Worm (Caenorhabditis elegans) whole organism, L3 larva: ENCODE results near the gene nspb-9.
A peak's percentile ranks its signal among the peaks of the same experiment; 100 is the strongest.

ENCODE experiments used
- ZK546.5 ChIP-seq: sonication (generic microtip); optimal IDR thresholded peaks from 2 replicates; lab custom pipeline; 2017; ENCODE audit warnings: missing biosample characterization, missing genetic modification characterization
- ama-1 ChIP-seq: fragments of 150-350 bp; optimal IDR thresholded peaks from 2 replicates; lab custom pipeline; 2018
- ceh-16 ChIP-seq: sonication (generic microtip); optimal IDR thresholded peaks from 2 replicates; lab custom pipeline; 2017; ENCODE audit warnings: missing biosample characterization, missing genetic modification characterization
- ceh-82 ChIP-seq: fragments of 150-350 bp; optimal IDR thresholded peaks from 2 replicates; lab custom pipeline; 2014; ENCODE audit warnings: missing biosample characterization, missing genetic modification characterization
- ceh-9 ChIP-seq: sonication (generic microtip); optimal IDR thresholded peaks from 2 replicates; lab custom pipeline; 2018; ENCODE audit warnings: missing biosample characterization, missing genetic modification characterization
- daf-12 ChIP-seq: fragments of 150-350 bp; optimal IDR thresholded peaks from 2 replicates; lab custom pipeline; 2014; ENCODE audit warnings: missing biosample characterization, missing genetic modification reagents, missing genetic modification characterization
- egl-27 ChIP-seq: sonication (generic microtip); optimal IDR thresholded peaks from 4 replicates; lab custom pipeline; 2017; ENCODE audit warnings: missing biosample characterization, missing genetic modification reagents, missing genetic modification characterization
- egl-5 ChIP-seq: fragments of 150-350 bp; optimal IDR thresholded peaks from 2 replicates; lab custom pipeline; 2017; ENCODE audit warnings: missing biosample characterization, missing genetic modification reagents, missing genetic modification characterization, inconsistent platforms
- elt-1 ChIP-seq: fragments of 150-350 bp; optimal IDR thresholded peaks from 2 replicates; lab custom pipeline; 2014; ENCODE audit warnings: missing biosample characterization, missing genetic modification characterization
- elt-2 ChIP-seq: sonication (generic microtip); optimal IDR thresholded peaks from 2 replicates; lab custom pipeline; 2016; ENCODE audit warnings: missing genetic modification reagents, mild to moderate bottlenecking, missing genetic modification characterization, missing compliant biosample characterization
- elt-3 ChIP-seq, 3 experiments: fragments of 150-350 bp in 1 of 3; sonication (generic microtip) in 2 of 3; optimal IDR thresholded peaks; 2 replicates in 2 of 3; 4 replicates in 1 of 3; lab custom pipeline; 2014 to 2017; ENCODE audit warnings: missing biosample characterization in 3 of 3, missing genetic modification characterization in 3 of 3
- eor-1 ChIP-seq, 2 experiments: fragments of 150-350 bp; optimal IDR thresholded peaks; 2 replicates each; lab custom pipeline; 2014 to 2018; ENCODE audit warnings: missing biosample characterization in 2 of 2, missing genetic modification characterization in 2 of 2
- fkh-10 ChIP-seq: sonication (generic microtip); optimal IDR thresholded peaks from 2 replicates; lab custom pipeline; 2017; ENCODE audit warnings: missing biosample characterization, missing genetic modification reagents, missing genetic modification characterization
- fkh-2 ChIP-seq: fragments of 150-350 bp; optimal IDR thresholded peaks from 2 replicates; lab custom pipeline; 2014; ENCODE audit warnings: missing biosample characterization, missing genetic modification reagents, missing genetic modification characterization
- hmg-11 ChIP-seq: sonication (generic microtip); optimal IDR thresholded peaks from 2 replicates; lab custom pipeline; 2016; ENCODE audit warnings: missing genetic modification characterization, missing compliant biosample characterization
- lin-15B ChIP-seq: fragments of 150-350 bp; optimal IDR thresholded peaks from 2 replicates; lab custom pipeline; 2014; ENCODE audit warnings: missing biosample characterization, missing genetic modification characterization
- lin-39 ChIP-seq: fragments of 150-350 bp; optimal IDR thresholded peaks from 2 replicates; lab custom pipeline; 2018; ENCODE audit warnings: missing biosample characterization, missing genetic modification reagents, missing genetic modification characterization
- lsy-12 ChIP-seq: sonication (generic microtip); optimal IDR thresholded peaks from 2 replicates; lab custom pipeline; 2016; ENCODE audit warnings: mild to moderate bottlenecking, missing genetic modification characterization, missing compliant biosample characterization
- mml-1 ChIP-seq: fragments of 150-350 bp; sonication (generic microtip); optimal IDR thresholded peaks from 3 replicates; lab custom pipeline; 2014; ENCODE audit warnings: missing biosample characterization, missing genetic modification characterization
- nfya-1 ChIP-seq: sonication (generic microtip); optimal IDR thresholded peaks from 2 replicates; lab custom pipeline; 2017; ENCODE audit warnings: missing genetic modification characterization, mild to moderate bottlenecking, missing compliant biosample characterization, antibody characterized with exemption, moderate library complexity; ENCODE audit not compliant: insufficient read depth
- nhr-11 ChIP-seq: fragments of 150-350 bp; optimal IDR thresholded peaks from 2 replicates; lab custom pipeline; 2014; ENCODE audit warnings: missing biosample characterization, missing genetic modification characterization
- nhr-12 ChIP-seq: fragments of 150-350 bp; optimal IDR thresholded peaks from 2 replicates; lab custom pipeline; 2014; ENCODE audit warnings: missing biosample characterization, missing genetic modification characterization
- nhr-23 ChIP-seq: fragments of 150-350 bp; optimal IDR thresholded peaks from 2 replicates; lab custom pipeline; 2014; ENCODE audit warnings: missing biosample characterization, missing genetic modification reagents, missing genetic modification characterization
- nhr-237 ChIP-seq: fragments of 150-350 bp; optimal IDR thresholded peaks from 2 replicates; lab custom pipeline; 2014; ENCODE audit warnings: missing biosample characterization, missing genetic modification characterization
- nhr-25 ChIP-seq: sonication (generic microtip); optimal IDR thresholded peaks from 2 replicates; lab custom pipeline; 2017; ENCODE audit warnings: missing biosample characterization, missing genetic modification characterization
- nhr-28 ChIP-seq: fragments of 150-350 bp; optimal IDR thresholded peaks from 2 replicates; lab custom pipeline; 2014; ENCODE audit warnings: missing biosample characterization, missing genetic modification characterization
- nhr-43 ChIP-seq: sonication (generic microtip); optimal IDR thresholded peaks from 2 replicates; lab custom pipeline; 2016; ENCODE audit warnings: mild to moderate bottlenecking, missing genetic modification characterization, missing compliant biosample characterization; ENCODE audit not compliant: poor library complexity, severe bottlenecking
- nhr-67 ChIP-seq: fragments of 150-350 bp; optimal IDR thresholded peaks from 2 replicates; lab custom pipeline; 2014; ENCODE audit warnings: missing biosample characterization, missing genetic modification characterization
- nhr-76 ChIP-seq: fragments of 150-350 bp; sonication (generic microtip); optimal IDR thresholded peaks from 5 replicates; lab custom pipeline; 2014; ENCODE audit warnings: missing biosample characterization, missing genetic modification characterization
- nhr-77 ChIP-seq: fragments of 150-350 bp; optimal IDR thresholded peaks from 2 replicates; lab custom pipeline; 2014; ENCODE audit warnings: missing biosample characterization, missing genetic modification characterization
- pha-4 ChIP-seq: fragments of 150-350 bp; optimal IDR thresholded peaks from 2 replicates; lab custom pipeline; 2014; ENCODE audit warnings: missing biosample characterization, missing genetic modification reagents, missing genetic modification characterization
- pqm-1 ChIP-seq: fragments of 150-350 bp; optimal IDR thresholded peaks from 2 replicates; lab custom pipeline; 2017; ENCODE audit warnings: missing biosample characterization, missing genetic modification characterization, inconsistent platforms
- sea-2 ChIP-seq: fragments of 150-350 bp; sonication (generic microtip); optimal IDR thresholded peaks from 4 replicates; lab custom pipeline; 2014; ENCODE audit warnings: missing biosample characterization, missing genetic modification reagents, missing genetic modification characterization
- skn-1 ChIP-seq: fragments of 150-350 bp; optimal IDR thresholded peaks from 2 replicates; lab custom pipeline; 2014; ENCODE audit warnings: missing biosample characterization, missing genetic modification characterization
- snpc-4 ChIP-seq: fragments of 150-350 bp; optimal IDR thresholded peaks from 2 replicates; lab custom pipeline; 2014; ENCODE audit warnings: missing biosample characterization, missing genetic modification characterization
- unc-39 ChIP-seq: sonication (generic microtip); optimal IDR thresholded peaks from 4 replicates; lab custom pipeline; 2017; ENCODE audit warnings: missing biosample characterization, missing genetic modification characterization
- unc-62 ChIP-seq: fragments of 150-350 bp; sonication (generic microtip); optimal IDR thresholded peaks from 4 replicates; lab custom pipeline; 2014; ENCODE audit warnings: missing biosample characterization, missing genetic modification reagents, missing genetic modification characterization
- zag-1 ChIP-seq: fragments of 150-350 bp; optimal IDR thresholded peaks from 2 replicates; lab custom pipeline; 2014; ENCODE audit warnings: missing biosample characterization, missing genetic modification characterization
- ztf-11 ChIP-seq: fragments of 150-350 bp; optimal IDR thresholded peaks from 2 replicates; lab custom pipeline; 2014; ENCODE audit warnings: missing biosample characterization, missing genetic modification characterization
- ztf-4 ChIP-seq: fragments of 150-350 bp; optimal IDR thresholded peaks from 2 replicates; lab custom pipeline; 2014; ENCODE audit warnings: missing biosample characterization, missing genetic modification characterization

nspb-9 gene

DNA sequence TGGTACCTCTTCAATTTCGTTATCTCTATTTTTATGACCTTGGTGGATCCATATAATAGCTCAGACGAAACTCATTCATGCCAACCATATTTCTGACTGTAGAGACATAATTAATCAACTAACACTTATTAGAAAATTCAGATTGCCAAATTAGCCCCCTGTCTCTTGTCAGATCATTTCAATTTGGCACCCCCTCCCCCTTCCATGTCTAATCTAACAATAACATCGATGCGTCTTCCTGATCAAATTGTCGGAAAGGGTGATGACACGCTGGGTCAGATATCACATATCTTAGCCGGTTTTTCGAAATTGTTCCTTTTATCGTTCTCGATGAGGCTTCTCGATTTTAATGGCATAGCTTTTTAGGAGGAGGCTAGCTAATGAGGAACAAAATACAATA, 30.6 kb downstream of the nspb-9 start:
- TF ChIP-seq ama-1 (lab: Kevin White, UChicago) (peak; percentile 45), fkh-10 (GFP tag; lab: Kevin White, UChicago) (no peak)
- TF ChIP-seq, all 47 proteins: peak for 1

DNA sequence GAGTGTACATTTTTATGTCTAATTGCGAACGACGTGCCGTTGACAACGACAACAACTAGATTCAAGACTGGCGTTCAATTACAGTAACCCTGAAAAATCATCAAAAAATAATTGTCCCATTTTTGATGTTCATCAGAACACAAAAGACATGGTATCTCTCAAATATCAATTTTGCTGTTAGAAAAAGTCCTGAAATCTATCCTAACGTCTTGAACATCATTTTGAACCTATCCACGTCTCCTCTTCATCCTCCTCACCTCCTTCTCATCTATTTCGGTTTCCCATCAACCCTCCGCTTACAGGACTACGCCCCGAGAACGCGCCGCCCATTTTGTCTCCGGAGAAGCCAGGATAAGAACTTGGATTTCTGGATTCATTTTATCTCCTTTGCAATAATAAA, 35.1 kb downstream of the nspb-9 start, which contains the start of gene mltn-9:
Gene mltn-9 (plus strand): TSS at position 301 of the 400 bp plus-strand sequence.
- TF ChIP-seq ztf-4 (no peak), fkh-10 (GFP tag; lab: Kevin White, UChicago) (no peak), lsy-12 (tag; lab: Kevin White, UChicago) (no peak), daf-12 (tag; lab: Kevin White, UChicago) (no peak), sea-2 (GFP tag; lab: Kevin White, UChicago) (no peak), unc-62 (GFP tag; lab: Kevin White, UChicago) (no peak)

DNA sequence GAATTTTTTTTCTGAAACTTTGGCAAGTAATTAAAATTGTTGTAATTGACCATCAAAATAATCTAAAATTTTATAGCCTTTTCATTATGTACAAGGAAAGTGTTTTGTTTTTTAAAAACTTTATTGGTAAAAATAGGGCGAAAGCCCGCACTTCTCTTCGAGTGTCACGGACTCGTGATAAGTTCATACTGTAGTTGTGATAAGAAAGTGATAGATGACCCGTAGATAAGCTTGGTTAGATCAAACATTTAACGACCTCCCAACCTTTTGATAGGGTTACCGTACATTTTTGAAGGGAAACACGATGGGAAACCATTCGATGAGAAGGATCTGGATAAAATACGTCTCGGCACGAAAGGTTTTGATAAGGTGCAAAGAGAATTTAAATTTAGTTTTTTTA, 35.7 kb downstream of the nspb-9 start:
- TF ChIP-seq lin-39 (no peak), ceh-9 (tag; lab: Kevin White, UChicago) (no peak), nhr-23 (tag; lab: Kevin White, UChicago) (peak; percentile 57), elt-3 (tag; optimal IDR thresholded peaks at IDR 0.05; lab: Kevin White, UChicago) (peak in 1 of 3 experiments; percentile 64), nhr-43 (tag; lab: Kevin White, UChicago) (peak; percentile 21), elt-2 (tag; lab: Kevin White, UChicago) (peak; percentile 28)

DNA sequence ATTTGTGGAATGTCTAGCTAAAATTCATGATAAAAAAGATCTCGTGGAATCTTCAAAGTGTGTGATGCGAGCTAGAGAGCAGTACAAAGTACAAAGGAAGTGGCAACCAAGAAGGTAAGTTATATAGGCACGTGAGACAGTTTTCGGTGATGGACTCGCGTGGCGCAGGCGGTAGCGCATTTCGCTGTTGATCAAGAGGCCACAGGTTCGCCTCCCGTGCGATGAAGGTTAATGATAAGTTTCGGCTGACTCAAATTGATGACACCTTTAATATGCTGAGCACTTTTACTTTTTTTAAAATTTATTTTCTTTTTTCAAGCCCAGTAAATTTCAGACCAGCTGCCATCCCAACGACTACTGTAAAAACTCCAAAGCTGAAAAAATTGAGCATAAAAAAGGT, 36.3 kb downstream of the nspb-9 start:
- TF ChIP-seq unc-39 (no peak), ceh-16 (tag; lab: Kevin White, UChicago) (no peak), hmg-11 (no peak), ZK546.5 (tag; lab: Kevin White, UChicago) (no peak), egl-27 (no peak), nhr-43 (tag; lab: Kevin White, UChicago) (peak; percentile 11), nhr-11 (tag; lab: Kevin White, UChicago) (no peak), ceh-9 (tag; lab: Kevin White, UChicago) (no peak), ceh-82 (tag; lab: Kevin White, UChicago) (no peak), ztf-11 (no peak), nhr-76 (no peak), nhr-23 (tag; lab: Kevin White, UChicago) (no peak), nhr-12 (no peak), nfya-1 (tag; lab: Kevin White, UChicago) (peak; percentile 4), skn-1 (no peak), nhr-237 (no peak), pqm-1 (tag; lab: Kevin White, UChicago) (no peak), nhr-67 (tag; lab: Kevin White, UChicago) (no peak), lin-15B (tag; lab: Kevin White, UChicago) (no peak), elt-1 (tag; lab: Kevin White, UChicago) (no peak), fkh-10 (GFP tag; lab: Kevin White, UChicago) (no peak), nhr-28 (tag; lab: Kevin White, UChicago) (no peak), lin-39 (no peak), egl-5 (tag; lab: Kevin White, UChicago) (no peak), fkh-2 (tag; lab: Kevin White, UChicago) (no peak), eor-1 (tag; optimal IDR thresholded peaks at IDR 0.05; lab: Kevin White, UChicago) (no peak), daf-12 (tag; lab: Kevin White, UChicago) (no peak), nhr-25 (tag; lab: Kevin White, UChicago) (peak; percentile 19), ama-1 (lab: Kevin White, UChicago) (peak; percentile 30), mml-1 (tag; lab: Kevin White, UChicago) (no peak), unc-62 (GFP tag; lab: Kevin White, UChicago) (no peak), nhr-77 (tag; lab: Kevin White, UChicago) (peak; percentile 10), lsy-12 (tag; lab: Kevin White, UChicago) (peak; percentile 48), snpc-4 (tag; lab: Kevin White, UChicago) (no peak), sea-2 (GFP tag; lab: Kevin White, UChicago) (no peak), pha-4 (no peak), zag-1 (tag; lab: Kevin White, UChicago) (no peak), elt-2 (tag; lab: Kevin White, UChicago) (no peak), ztf-4 (no peak)
- TF ChIP-seq, all 47 proteins: peak for 6
